Worm (Caenorhabditis elegans) whole organism, L1 larva: ENCODE data around the gene ztf-27.

ENCODE experiments used
- C16A3.4 ChIP-seq: fragments of 150-350 bp; optimal IDR thresholded peaks from 2 replicates; lab custom pipeline; 2014; ENCODE audit warnings: missing biosample characterization, missing genetic modification characterization
- C34B4.2 ChIP-seq: sonication (generic microtip); optimal IDR thresholded peaks from 2 replicates; lab custom pipeline; 2017; ENCODE audit warnings: mild to moderate bottlenecking, missing genetic modification characterization, missing compliant biosample characterization
- Y116A8C.19 ChIP-seq: sonication (generic microtip); optimal IDR thresholded peaks from 2 replicates; lab custom pipeline; 2016; ENCODE audit warnings: missing compliant biosample characterization, missing genetic modification characterization, borderline replicate concordance
- aha-1 ChIP-seq: fragments of 150-350 bp; optimal IDR thresholded peaks from 2 replicates; lab custom pipeline; 2014; ENCODE audit warnings: missing biosample characterization, missing genetic modification characterization
- aly-2 ChIP-seq: fragments of 150-350 bp; optimal IDR thresholded peaks from 2 replicates; lab custom pipeline; 2014; ENCODE audit warnings: missing biosample characterization, missing genetic modification characterization
- ama-1 ChIP-seq: fragments of 150-350 bp; optimal IDR thresholded peaks from 2 replicates; lab custom pipeline; 2014
- ceh-63 ChIP-seq: fragments of 200-800 bp; sonication (Bioruptor generic); optimal IDR thresholded peaks from 2 replicates; lab custom pipeline; 2018; ENCODE audit warnings: mild to moderate bottlenecking, missing genetic modification characterization, missing compliant biosample characterization
- ceh-82 ChIP-seq, 3 experiments: fragments of 150-350 bp in 1 of 3; sonication (generic microtip) in 2 of 3; optimal IDR thresholded peaks; 2 replicates each; lab custom pipeline; 2014 to 2017; ENCODE audit warnings: missing biosample characterization in 3 of 3, missing genetic modification characterization in 3 of 3
- ceh-88 ChIP-seq: fragments of 200-800 bp; sonication (Bioruptor generic); IDR thresholded peaks from 2 replicates; pipeline ENCODE4 v1.3.6; 2022; ENCODE audit warnings: missing genetic modification characterization, missing compliant biosample characterization
- dpl-1 ChIP-seq, 3 experiments: fragments of 150-350 bp in 2 of 3; sonication (generic microtip) in 1 of 3; optimal IDR thresholded peaks; 2 replicates each; lab custom pipeline; 2014 to 2017; ENCODE audit warnings: missing biosample characterization in 3 of 3, missing genetic modification characterization in 3 of 3, missing genetic modification reagents in 3 of 3
- efl-1 ChIP-seq, 4 experiments: fragments of 150-350 bp; optimal IDR thresholded peaks in 3 of 4; peaks in 1 of 4; 1 replicate in 1 of 4; 2 replicates in 3 of 4; lab custom pipeline; 2014; ENCODE audit warnings: missing biosample characterization in 2 of 4, missing genetic modification characterization in 2 of 4, missing genetic modification reagents in 2 of 4
- egl-13 ChIP-seq: sonication (generic microtip); optimal IDR thresholded peaks from 2 replicates; lab custom pipeline; 2016; ENCODE audit warnings: missing genotype, missing genetic modification reagents, missing genetic modification characterization, missing compliant biosample characterization
- fkh-10 ChIP-seq: sonication (generic microtip); optimal IDR thresholded peaks from 2 replicates; lab custom pipeline; 2017; ENCODE audit warnings: missing biosample characterization, missing genetic modification reagents, missing genetic modification characterization
- fkh-4 ChIP-seq: sonication (generic microtip); optimal IDR thresholded peaks from 2 replicates; lab custom pipeline; 2016; ENCODE audit warnings: missing compliant biosample characterization, missing genetic modification characterization, borderline replicate concordance
- fkh-8 ChIP-seq: sonication (generic microtip); optimal IDR thresholded peaks from 2 replicates; lab custom pipeline; 2016; ENCODE audit warnings: mild to moderate bottlenecking, missing genetic modification characterization, missing compliant biosample characterization
- fos-1 ChIP-seq: fragments of 150-350 bp; optimal IDR thresholded peaks from 2 replicates; lab custom pipeline; 2014; ENCODE audit warnings: missing biosample characterization, missing genetic modification characterization
- grh-1 ChIP-seq: fragments of 200-800 bp; sonication (Bioruptor generic); IDR thresholded peaks from 2 replicates; pipeline ENCODE4 v1.3.6; 2022; ENCODE audit warnings: missing genetic modification reagents, missing genetic modification characterization, missing compliant biosample characterization
- hlh-17 ChIP-seq: fragments of 200-800 bp; sonication (Bioruptor generic); optimal IDR thresholded peaks from 2 replicates; lab custom pipeline; 2018; ENCODE audit warnings: missing genetic modification characterization, mild to moderate bottlenecking, missing compliant biosample characterization, moderate library complexity, borderline replicate concordance
- irx-1 ChIP-seq: sonication (generic microtip); optimal IDR thresholded peaks from 2 replicates; lab custom pipeline; 2016; ENCODE audit warnings: missing genetic modification characterization, missing compliant biosample characterization
- isw-1 ChIP-seq: fragments of 200-800 bp; sonication (Bioruptor generic); IDR thresholded peaks from 2 replicates; pipeline ENCODE4 v1.3.6; 2022; ENCODE audit warnings: missing genetic modification characterization, missing compliant biosample characterization
- lin-13 ChIP-seq: fragments of 150-350 bp; optimal IDR thresholded peaks from 2 replicates; lab custom pipeline; 2014; ENCODE audit warnings: missing biosample characterization, missing genetic modification reagents, missing genetic modification characterization
- lin-15B ChIP-seq: fragments of 150-350 bp; sonication (generic microtip); optimal IDR thresholded peaks from 3 replicates; lab custom pipeline; 2014; ENCODE audit warnings: missing biosample characterization, missing genetic modification characterization
- lsy-2 ChIP-seq, 2 experiments: fragments of 150-350 bp; optimal IDR thresholded peaks; 2 replicates each; lab custom pipeline; 2014; ENCODE audit warnings: missing biosample characterization in 2 of 2, missing genetic modification characterization in 2 of 2
- mab-9 ChIP-seq: fragments of 200-800 bp; sonication (Bioruptor generic); IDR thresholded peaks from 2 replicates; pipeline ENCODE4 v1.3.6; 2022; ENCODE audit warnings: missing genetic modification reagents, missing genetic modification characterization, missing compliant biosample characterization
- nhr-20 ChIP-seq: sonication (generic microtip); optimal IDR thresholded peaks from 2 replicates; lab custom pipeline; 2016; ENCODE audit warnings: mild to moderate bottlenecking, missing genetic modification characterization, missing compliant biosample characterization
- nhr-47 ChIP-seq: sonication (generic microtip); optimal IDR thresholded peaks from 2 replicates; lab custom pipeline; 2016; ENCODE audit warnings: mild to moderate bottlenecking, missing genetic modification characterization, moderate library complexity, missing compliant biosample characterization
- nhr-76 ChIP-seq: sonication (generic microtip); optimal IDR thresholded peaks from 2 replicates; lab custom pipeline; 2017; ENCODE audit warnings: missing biosample characterization, missing genetic modification characterization
- nhr-77 ChIP-seq: fragments of 150-350 bp; optimal IDR thresholded peaks from 2 replicates; lab custom pipeline; 2014; ENCODE audit warnings: missing biosample characterization, missing genetic modification characterization
- nhr-84 ChIP-seq: sonication (generic microtip); optimal IDR thresholded peaks from 2 replicates; lab custom pipeline; 2017; ENCODE audit warnings: missing biosample characterization, missing genetic modification characterization
- nhr-90 ChIP-seq: sonication (generic microtip); optimal IDR thresholded peaks from 2 replicates; lab custom pipeline; 2016; ENCODE audit warnings: mild to moderate bottlenecking, missing genetic modification characterization, missing compliant biosample characterization; ENCODE audit not compliant: poor library complexity
- pag-3 ChIP-seq: sonication (generic microtip); optimal IDR thresholded peaks from 2 replicates; lab custom pipeline; 2017; ENCODE audit warnings: missing genetic modification characterization, mild to moderate bottlenecking, missing compliant biosample characterization, antibody characterized with exemption, borderline replicate concordance; ENCODE audit not compliant: insufficient read depth
- pax-3 ChIP-seq: fragments of 200-800 bp; sonication (Bioruptor generic); optimal IDR thresholded peaks from 2 replicates; lab custom pipeline; 2018; ENCODE audit warnings: mild to moderate bottlenecking, missing genetic modification characterization, moderate library complexity, missing compliant biosample characterization
- pqm-1 ChIP-seq: sonication (generic microtip); optimal IDR thresholded peaks from 3 replicates; lab custom pipeline; 2017; ENCODE audit warnings: missing biosample characterization, missing genetic modification characterization
- rnt-1 ChIP-seq: sonication (generic microtip); optimal IDR thresholded peaks from 2 replicates; lab custom pipeline; 2016; ENCODE audit warnings: mild to moderate bottlenecking, missing genetic modification characterization, moderate library complexity, missing compliant biosample characterization
- skn-1 ChIP-seq: fragments of 150-350 bp; optimal IDR thresholded peaks from 2 replicates; lab custom pipeline; 2014; ENCODE audit warnings: missing biosample characterization, missing genetic modification characterization
- snpc-4 ChIP-seq: fragments of 150-350 bp; optimal IDR thresholded peaks from 2 replicates; lab custom pipeline; 2014; ENCODE audit warnings: missing biosample characterization, missing genetic modification characterization
- snu-23 ChIP-seq: sonication (generic microtip); optimal IDR thresholded peaks from 2 replicates; lab custom pipeline; 2016; ENCODE audit warnings: missing genetic modification characterization, missing compliant biosample characterization
- sox-4 ChIP-seq: sonication (generic microtip); optimal IDR thresholded peaks from 2 replicates; lab custom pipeline; 2016; ENCODE audit warnings: missing genetic modification characterization, missing compliant biosample characterization
- sptf-1 ChIP-seq: fragments of 150-350 bp; optimal IDR thresholded peaks from 2 replicates; lab custom pipeline; 2014; ENCODE audit warnings: missing biosample characterization, missing genetic modification characterization
- swsn-7 ChIP-seq: sonication (generic microtip); optimal IDR thresholded peaks from 2 replicates; lab custom pipeline; 2016; ENCODE audit warnings: missing genetic modification characterization, missing compliant biosample characterization
- tbx-2 ChIP-seq: sonication (generic microtip); optimal IDR thresholded peaks from 2 replicates; lab custom pipeline; 2016; ENCODE audit warnings: missing genetic modification characterization, missing compliant biosample characterization
- unc-130 ChIP-seq: fragments of 150-350 bp; optimal IDR thresholded peaks from 2 replicates; lab custom pipeline; 2017; ENCODE audit warnings: missing biosample characterization, missing genetic modification characterization, inconsistent platforms
- unc-62 ChIP-seq: fragments of 150-350 bp; optimal IDR thresholded peaks from 2 replicates; lab custom pipeline; 2014; ENCODE audit warnings: missing biosample characterization, missing genetic modification reagents, missing genetic modification characterization
- unc-98 ChIP-seq: fragments of 200-800 bp; sonication (Bioruptor generic); IDR thresholded peaks from 2 replicates; pipeline ENCODE4 v1.3.6; 2022; ENCODE audit warnings: missing genetic modification characterization, missing compliant biosample characterization
- vab-15 ChIP-seq: sonication (generic microtip); optimal IDR thresholded peaks from 2 replicates; lab custom pipeline; 2017; ENCODE audit warnings: missing genotype, mild to moderate bottlenecking, missing genetic modification characterization, missing compliant biosample characterization
- zag-1 ChIP-seq: fragments of 150-350 bp; optimal IDR thresholded peaks from 2 replicates; lab custom pipeline; 2014; ENCODE audit warnings: missing biosample characterization, missing genetic modification characterization
- zip-4 ChIP-seq: fragments of 200-800 bp; sonication (Bioruptor generic); optimal IDR thresholded peaks from 2 replicates; lab custom pipeline; 2018; ENCODE audit warnings: mild to moderate bottlenecking, missing genetic modification characterization, moderate library complexity, missing compliant biosample characterization
- ztf-11 ChIP-seq, 2 experiments: sonication (generic microtip); optimal IDR thresholded peaks; 2 replicates each; lab custom pipeline; 2016 to 2017; ENCODE audit warnings: missing genetic modification characterization in 2 of 2, missing biosample characterization in 1 of 2, missing compliant biosample characterization in 1 of 2

Gene ztf-27

DNA sequence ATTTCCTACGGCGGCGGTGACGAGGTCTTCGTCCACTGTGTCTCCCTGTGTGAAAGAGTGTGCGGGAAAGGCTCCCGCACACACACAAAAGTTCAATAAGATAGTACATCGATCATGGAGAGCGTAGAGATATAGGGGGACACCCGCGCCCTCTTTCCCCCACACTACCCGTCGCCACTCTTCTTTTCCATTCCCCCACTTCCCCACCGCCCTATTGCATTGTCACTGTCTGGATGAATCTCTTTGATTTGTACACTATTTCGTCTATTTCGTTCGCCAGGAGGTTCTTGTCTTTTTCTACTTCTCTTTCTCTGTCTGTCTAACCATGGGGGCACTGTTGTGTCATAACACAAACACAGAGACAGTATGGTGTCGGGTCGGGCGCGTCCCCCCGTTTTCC, 2.9 kb upstream of the ztf-27 start (continued):
- TF ChIP-seq unc-62 (GFP tag; lab: Kevin White, UChicago), result no peak
- peak; percentile 21 for TF ChIP-seq fos-1 (tag; lab: Kevin White, UChicago)
- TF ChIP-seq dpl-1 (GFP tag; optimal IDR thresholded peaks at IDR 0.05; lab: Kevin White, UChicago), result peak; percentile 15 to 27 (median 27)
- TF ChIP-seq snpc-4 (tag; lab: Kevin White, UChicago), result peak; percentile 11
- TF ChIP-seq ceh-82 (tag; optimal IDR thresholded peaks at IDR 0.05; lab: Kevin White, UChicago), result peak in 2 of 3 experiments; percentile 30 to 49
- peak; percentile 60 for TF ChIP-seq rnt-1 (tag; lab: Kevin White, UChicago)
- peak; percentile 27 for TF ChIP-seq nhr-77
- TF ChIP-seq isw-1, result no peak
- TF ChIP-seq tbx-2 (tag; lab: Kevin White, UChicago), result peak; percentile 28
- peak; percentile 20 for TF ChIP-seq lin-13 (GFP tag; lab: Kevin White, UChicago)
- TF ChIP-seq sox-4 (tag; lab: Kevin White, UChicago), result no peak

DNA sequence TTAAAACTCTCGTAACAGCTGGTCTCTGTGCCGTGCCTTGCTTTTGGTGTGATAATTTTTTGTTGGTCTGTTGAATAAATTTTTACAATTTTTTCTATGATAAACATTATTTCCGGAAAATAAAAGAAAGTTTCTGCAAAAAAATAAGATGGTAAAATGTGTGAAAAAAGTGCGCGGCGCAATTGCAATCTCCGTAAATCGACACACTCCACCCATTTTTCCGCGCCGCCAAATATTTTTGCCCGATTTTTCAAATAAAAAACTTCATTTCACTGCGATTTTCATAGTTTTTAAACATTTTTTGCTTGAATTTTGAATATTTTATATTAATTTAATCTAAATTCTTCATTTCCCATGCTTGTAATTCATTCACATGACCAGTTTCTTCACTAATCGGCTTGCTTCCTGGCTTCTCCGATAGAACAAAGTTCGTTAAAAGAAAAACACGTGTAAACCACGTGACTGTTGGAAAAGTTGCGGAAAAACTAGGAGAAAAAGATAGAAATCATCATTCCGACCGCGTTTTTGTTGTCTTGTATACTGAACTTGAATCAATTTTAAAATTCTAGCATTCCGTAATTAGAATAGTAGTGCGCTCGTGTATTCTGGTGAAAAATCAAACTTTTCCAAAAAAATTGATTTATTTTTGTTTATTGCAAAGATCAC, 3.0 kb downstream of the ztf-27 start:
- peak; percentile 16 for TF ChIP-seq ama-1 (lab: Kevin White, UChicago)
- no peak for TF ChIP-seq ceh-63 (GFP tag; lab: Kevin White, UChicago)
- peak; percentile 37 for TF ChIP-seq nhr-77
- TF ChIP-seq irx-1, result peak; percentile 49
- TF ChIP-seq snu-23, result peak; percentile 80
- TF ChIP-seq pqm-1, result no peak
- no peak for TF ChIP-seq aly-2 (tag; lab: Kevin White, UChicago)
- TF ChIP-seq zag-1 (tag; lab: Kevin White, UChicago), result no peak
- TF ChIP-seq lin-13 (GFP tag; lab: Kevin White, UChicago), result peak; percentile 47
- TF ChIP-seq unc-130 (tag; lab: Kevin White, UChicago), result peak; percentile 46
- peak; percentile 57; the same call in 1 of the 2 replicates for TF ChIP-seq grh-1 (GFP tag; lab: Robert Waterston, UW)
- no peak for TF ChIP-seq fkh-4
- peak; percentile 66 for TF ChIP-seq C16A3.4
- peak; percentile 63 for TF ChIP-seq fkh-8 (tag; lab: Kevin White, UChicago)
- TF ChIP-seq nhr-90 (tag; lab: Kevin White, UChicago), result peak; percentile 70
- no peak for TF ChIP-seq pag-3 (tag; lab: Kevin White, UChicago)
- peak; percentile 75 to 77 for TF ChIP-seq lsy-2 (tag; optimal IDR thresholded peaks at IDR 0.05; lab: Kevin White, UChicago)
- TF ChIP-seq tbx-2 (tag; lab: Kevin White, UChicago), result peak; percentile 69
- TF ChIP-seq Y116A8C.19 (tag; lab: Kevin White, UChicago), result no peak
- TF ChIP-seq skn-1 (tag; lab: Kevin White, UChicago), result peak; percentile 61
- 0 out of 2 replicates have a peak, but pooled peaks have one; percentile 20 for TF ChIP-seq ceh-88 (GFP tag; lab: Robert Waterston, UW)
- TF ChIP-seq fkh-10 (GFP tag; lab: Kevin White, UChicago), result no peak
- peak; percentile 45 to 73 for TF ChIP-seq efl-1 (optimal IDR thresholded peaks at IDR 0.05; lab: Kevin White, UChicago)
- peak; percentile 66 to 96 for TF ChIP-seq efl-1 (GFP tag; optimal IDR thresholded peaks at IDR 0.05 in 1 of 2; lab: Kevin White, UChicago)
- peak; percentile 54 for TF ChIP-seq pax-3 (tag; lab: Kevin White, UChicago)
- no peak for TF ChIP-seq C34B4.2 (tag; lab: Kevin White, UChicago)
- no peak for TF ChIP-seq aha-1 (tag; lab: Kevin White, UChicago)
- TF ChIP-seq hlh-17 (GFP tag; lab: Kevin White, UChicago), result no peak
- TF ChIP-seq sptf-1 (tag; lab: Kevin White, UChicago), result no peak
- no peak for TF ChIP-seq unc-98 (GFP tag; lab: Robert Waterston, UW)
- TF ChIP-seq zip-4, result peak; percentile 19
- TF ChIP-seq isw-1, result peak; percentile 52
- TF ChIP-seq nhr-84, result no peak
- TF ChIP-seq nhr-47 (tag; lab: Kevin White, UChicago), result peak; percentile 80
- TF ChIP-seq ceh-82 (tag; optimal IDR thresholded peaks at IDR 0.05; lab: Kevin White, UChicago), result peak; percentile 70 to 76 (median 73)
- peak; percentile 54 for TF ChIP-seq lin-15B (tag; lab: Kevin White, UChicago)
- TF ChIP-seq vab-15 (tag; lab: Kevin White, UChicago), result no peak
- TF ChIP-seq nhr-76 (tag; lab: Kevin White, UChicago), result no peak
- peak; percentile 55 to 72 (median 69) for TF ChIP-seq dpl-1 (GFP tag; optimal IDR thresholded peaks at IDR 0.05; lab: Kevin White, UChicago)
- TF ChIP-seq egl-13 (tag; lab: Kevin White, UChicago), result peak; percentile 55
- TF ChIP-seq swsn-7 (tag; lab: Kevin White, UChicago), result peak; percentile 80
- peak; percentile 51; the same call in 1 of the 2 replicates for TF ChIP-seq mab-9 (GFP tag; lab: Robert Waterston, UW)
- TF ChIP-seq nhr-20 (tag; lab: Kevin White, UChicago), result peak; percentile 81
- TF ChIP-seq ztf-11 (tag; optimal IDR thresholded peaks at IDR 0.05; lab: Kevin White, UChicago), result peak in 1 of 2 experiments; percentile 42
